Worm (Caenorhabditis elegans): ENCODE data around the gene cyp-25A3.
A peak's percentile ranks its signal among the peaks of the same experiment; 100 is the strongest.
"Not testable (repeated sequence)": the region's sequence is repeated elsewhere in the genome, so short reads cannot be mapped to it uniquely, and the experiment has no call there.

cyp-25A3 gene

ce11 chrIII:3843514-3843913, 4.0 kb upstream of the cyp-25A3 start, which contains the start of gene C36A4.4:
C36A4.4 (minus strand) TSS chrIII:3843614.
- not testable (repeated sequence) for TF ChIP-seq drap-1, bed-3, flh-1 (GFP tag; optimal IDR thresholded peaks at IDR 0.05)

- TF ChIP-seq unc-39 (tag; optimal IDR thresholded peaks at IDR 0.05); ceh-43 (GFP tag; optimal IDR thresholded peaks at IDR 0.05); lin-13 (tag; optimal IDR thresholded peaks at IDR 0.05): not testable (repeated sequence)
These were observed 744 bp upstream of the cyp-25A3 start, which contains the start of gene C36A4.11 for ce11 chrIII:3840279-3840678. C36A4.11 (plus strand) TSS chrIII:3840579.

- no peak for TF ChIP-seq unc-120 (tag; optimal IDR thresholded peaks at IDR 0.05; ENCODE audit: poor library complexity, severe bottlenecking)
- no peak for TF ChIP-seq mab-5 (tag; optimal IDR thresholded peaks at IDR 0.05)
- TF ChIP-seq cnd-1 (tag; optimal IDR thresholded peaks at IDR 0.05) = no peak
- TF ChIP-seq unc-62 (GFP tag; optimal IDR thresholded peaks at IDR 0.05) = no peak
- TF ChIP-seq hlh-1 (tag; optimal IDR thresholded peaks at IDR 0.05) = no peak
- no peak for TF ChIP-seq elt-3 (tag; optimal IDR thresholded peaks at IDR 0.05)
- TF ChIP-seq nhr-12 (tag; optimal IDR thresholded peaks at IDR 0.05) = no peak
- no peak for TF ChIP-seq mls-2 (tag; optimal IDR thresholded peaks at IDR 0.05)
- no peak for TF ChIP-seq sem-2 (GFP tag; optimal IDR thresholded peaks at IDR 0.05)
These were observed 4.7 kb downstream of the cyp-25A3 start, which contains the start of gene cyp-25A2 for ce11 chrIII:3834800-3835271. cyp-25A2 (plus strand) TSS chrIII:3835221.

ce11 chrIII:3832291-3832690, 7.2 kb downstream of the cyp-25A3 start, which contains the start of gene cyp-25A1:
cyp-25A1 (plus strand) TSS chrIII:3832591.
- no peak for TF ChIP-seq sem-2 (GFP tag; optimal IDR thresholded peaks at IDR 0.05)
- TF ChIP-seq sptf-1 (tag; optimal IDR thresholded peaks at IDR 0.05) = no peak
- TF ChIP-seq unc-62 (GFP tag; optimal IDR thresholded peaks at IDR 0.05) = no peak
- no peak for TF ChIP-seq lin-13 (tag; optimal IDR thresholded peaks at IDR 0.05)
- no peak for TF ChIP-seq unc-120 (tag; optimal IDR thresholded peaks at IDR 0.05; ENCODE audit: poor library complexity, severe bottlenecking)
- TF ChIP-seq ceh-39 (tag; optimal IDR thresholded peaks at IDR 0.05) = no peak
- TF ChIP-seq bed-3 (GFP tag; optimal IDR thresholded peaks at IDR 0.05) = no peak
- no peak for TF ChIP-seq lsy-2 (tag; optimal IDR thresholded peaks at IDR 0.05)
- no peak for TF ChIP-seq ceh-83 (GFP tag; optimal IDR thresholded peaks at IDR 0.05)
- no peak for TF ChIP-seq elt-3 (tag; optimal IDR thresholded peaks at IDR 0.05)
- TF ChIP-seq flh-1 (GFP tag; optimal IDR thresholded peaks at IDR 0.05) = no peak
- TF ChIP-seq nhr-2 (tag; optimal IDR thresholded peaks at IDR 0.05) = no peak
- TF ChIP-seq zip-8 (tag; optimal IDR thresholded peaks at IDR 0.05) = no peak
- no peak for TF ChIP-seq nhr-28 (tag; optimal IDR thresholded peaks at IDR 0.05)
- TF ChIP-seq ceh-43 (GFP tag; optimal IDR thresholded peaks at IDR 0.05) = no peak
- TF ChIP-seq mab-5 (tag; optimal IDR thresholded peaks at IDR 0.05) = no peak

- TF ChIP-seq cnd-1 (tag; optimal IDR thresholded peaks at IDR 0.05) (no peak), mab-5 (tag; optimal IDR thresholded peaks at IDR 0.05) (no peak), blmp-1 (tag; optimal IDR thresholded peaks at IDR 0.05) (no peak), tbx-8 (GFP tag; optimal IDR thresholded peaks at IDR 0.05) (no peak), nhr-12 (tag; optimal IDR thresholded peaks at IDR 0.05) (no peak), elt-3 (tag; optimal IDR thresholded peaks at IDR 0.05) (no peak), ham-2 (GFP tag; optimal IDR thresholded peaks at IDR 0.05) (no peak), nhr-237 (tag; optimal IDR thresholded peaks at IDR 0.05) (no peak)
These were observed 7.7 kb downstream of the cyp-25A3 start for ce11 chrIII:3831798-3832197.

ce11 chrIII:3831381-3831780, 8.2 kb downstream of the cyp-25A3 start, which contains the start of gene C36A4.10:
C36A4.10 (minus strand) TSS chrIII:3831481.
- TF ChIP-seq cnd-1 (tag; optimal IDR thresholded peaks at IDR 0.05) (peak; percentile 1), bed-3 (GFP tag; optimal IDR thresholded peaks at IDR 0.05) (no peak), tbx-8 (GFP tag; optimal IDR thresholded peaks at IDR 0.05) (no peak), lin-13 (tag; optimal IDR thresholded peaks at IDR 0.05) (no peak), flh-1 (GFP tag; optimal IDR thresholded peaks at IDR 0.05) (no peak), drap-1 (GFP tag; optimal IDR thresholded peaks at IDR 0.05) (no peak), hlh-1 (tag; optimal IDR thresholded peaks at IDR 0.05) (no peak), mep-1 (tag; optimal IDR thresholded peaks at IDR 0.05) (no peak), pha-4 (tag; optimal IDR thresholded peaks at IDR 0.05) (no peak), M03D4.4 (tag; optimal IDR thresholded peaks at IDR 0.05) (no peak), sem-2 (GFP tag; optimal IDR thresholded peaks at IDR 0.05) (no peak), blmp-1 (tag; optimal IDR thresholded peaks at IDR 0.05) (no peak), lsy-2 (tag; optimal IDR thresholded peaks at IDR 0.05) (no peak), unc-39 (tag; optimal IDR thresholded peaks at IDR 0.05) (no peak), zip-8 (tag; optimal IDR thresholded peaks at IDR 0.05) (peak; percentile 29), nhr-12 (tag; optimal IDR thresholded peaks at IDR 0.05) (no peak), ham-2 (GFP tag; optimal IDR thresholded peaks at IDR 0.05) (no peak), unc-120 (tag; optimal IDR thresholded peaks at IDR 0.05; ENCODE audit: poor library complexity, severe bottlenecking) (no peak)

Measured in whole organism, mixed stage, embryonic.